Worm (Caenorhabditis elegans): ENCODE measurements around the gene C18A11.3.

The C18A11.3 gene

ce11 chrX:8083919-8084318 lies 23.0 kb downstream of the C18A11.3 start, which contains the start of gene K07E3.4:
Gene K07E3.4, minus strand, starts transcription at chrX:8084018.
- peak; percentile 70 for TF ChIP-seq nhr-129 (tag; optimal IDR thresholded peaks at IDR 0.05)
- TF ChIP-seq sma-9 (GFP tag; optimal IDR thresholded peaks at IDR 0.05), result peak; percentile 90
- no peak for TF ChIP-seq sma-9 (tag; optimal IDR thresholded peaks at IDR 0.05)
- TF ChIP-seq skn-1 (tag; optimal IDR thresholded peaks at IDR 0.05), result no peak
- no peak for TF ChIP-seq elt-3 (tag; optimal IDR thresholded peaks at IDR 0.05)
- no peak for TF ChIP-seq nhr-11 (tag; optimal IDR thresholded peaks at IDR 0.05)
- peak; percentile 74 for TF ChIP-seq ceh-16 (tag; optimal IDR thresholded peaks at IDR 0.05)
- no peak for TF ChIP-seq dmd-4 (tag; optimal IDR thresholded peaks at IDR 0.05)
- no peak for TF ChIP-seq elt-1 (tag; optimal IDR thresholded peaks at IDR 0.05)
- no peak for TF ChIP-seq unc-62 (GFP tag; optimal IDR thresholded peaks at IDR 0.05)
- no peak for TF ChIP-seq egl-27 (tag; optimal IDR thresholded peaks at IDR 0.05)
- TF ChIP-seq ztf-4 (tag; optimal IDR thresholded peaks at IDR 0.05), result no peak
- peak in 1 of 2 experiments; percentile 37 for TF ChIP-seq lsy-2 (tag; optimal IDR thresholded peaks at IDR 0.05)
- peak; percentile 92 for TF ChIP-seq sma-3 (GFP tag; optimal IDR thresholded peaks at IDR 0.05)
- TF ChIP-seq nhr-21 (tag; optimal IDR thresholded peaks at IDR 0.05), result peak; percentile 78
- TF ChIP-seq gmeb-1 (tag; optimal IDR thresholded peaks at IDR 0.05), result peak; percentile 65
- TF ChIP-seq fos-1 (tag; optimal IDR thresholded peaks at IDR 0.05), result peak; percentile 75
- TF ChIP-seq nhr-25 (tag; optimal IDR thresholded peaks at IDR 0.05), result peak; percentile 90
- peak; percentile 59 to 90 for TF ChIP-seq mdl-1 (tag; optimal IDR thresholded peaks at IDR 0.05)
- peak; percentile 5 for TF ChIP-seq lin-11 (tag; optimal IDR thresholded peaks at IDR 0.05)
- peak; percentile 75 for TF ChIP-seq crh-2 (tag; optimal IDR thresholded peaks at IDR 0.05)
- TF ChIP-seq mbf-1 (tag; optimal IDR thresholded peaks at IDR 0.05), result no peak
- TF ChIP-seq C34F6.9 (tag; optimal IDR thresholded peaks at IDR 0.05), result peak; percentile 13
- peak; percentile 59 for TF ChIP-seq F13H6.1 (tag; optimal IDR thresholded peaks at IDR 0.05)
- TF ChIP-seq Y55F3AM.14 (GFP tag; optimal IDR thresholded peaks at IDR 0.05), result peak; percentile 12
- TF ChIP-seq nhr-6 (tag; optimal IDR thresholded peaks at IDR 0.05), result peak; percentile 55
- TF ChIP-seq ama-1 (optimal IDR thresholded peaks at IDR 0.05), result peak; percentile 40
- no peak for TF ChIP-seq nhr-10 (tag; optimal IDR thresholded peaks at IDR 0.05)
- TF ChIP-seq blmp-1 (tag; optimal IDR thresholded peaks at IDR 0.05; ENCODE audit: insufficient read depth), result peak; percentile 78
- no peak for TF ChIP-seq unc-55 (GFP tag; optimal IDR thresholded peaks at IDR 0.05)
- TF ChIP-seq ztf-11 (tag; optimal IDR thresholded peaks at IDR 0.05), result no peak

DNA sequence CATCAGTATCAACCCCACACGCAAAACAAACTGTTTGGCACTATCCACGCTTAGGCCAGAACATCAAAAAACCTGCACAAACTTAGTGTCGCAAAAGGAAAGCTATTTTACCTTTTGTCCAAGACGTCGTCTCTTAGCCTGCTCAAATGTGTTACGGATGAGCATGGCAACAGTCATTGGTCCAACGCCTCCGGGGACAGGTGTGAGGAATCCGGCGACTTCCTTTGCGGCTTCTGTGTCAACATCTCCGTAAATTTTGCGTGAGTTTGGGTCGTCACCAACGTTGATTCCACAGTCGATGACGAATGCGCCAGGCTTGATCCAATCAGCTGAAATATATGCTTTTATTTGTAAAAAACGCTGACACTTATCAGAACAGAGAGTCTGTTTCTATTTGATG lies 23.7 kb downstream of the C18A11.3 start:
- TF ChIP-seq nhr-6 (tag; optimal IDR thresholded peaks at IDR 0.05) (no peak), zag-1 (tag; optimal IDR thresholded peaks at IDR 0.05) (no peak), dmd-4 (tag; optimal IDR thresholded peaks at IDR 0.05) (no peak)

ce11 chrX:8086450-8086724 lies 25.5 kb downstream of the C18A11.3 start, which contains the start of gene dao-3:
Gene dao-3, minus strand, starts transcription at chrX:8086550.
- no peak for TF ChIP-seq egl-27 (tag; optimal IDR thresholded peaks at IDR 0.05)
- TF ChIP-seq lin-11 (tag; optimal IDR thresholded peaks at IDR 0.05), result no peak
- no peak for TF ChIP-seq nhr-21 (tag; optimal IDR thresholded peaks at IDR 0.05)
- TF ChIP-seq sma-9 (GFP tag; optimal IDR thresholded peaks at IDR 0.05), result no peak
- no peak for TF ChIP-seq sma-9 (tag; optimal IDR thresholded peaks at IDR 0.05)
- TF ChIP-seq mab-5 (tag; optimal IDR thresholded peaks at IDR 0.05), result no peak
- no peak for TF ChIP-seq ZK546.5 (tag; optimal IDR thresholded peaks at IDR 0.05)
- TF ChIP-seq aly-2 (tag; optimal IDR thresholded peaks at IDR 0.05), result no peak
- TF ChIP-seq elt-1 (tag; optimal IDR thresholded peaks at IDR 0.05), result no peak
- no peak for TF ChIP-seq gmeb-1 (tag; optimal IDR thresholded peaks at IDR 0.05)
- no peak for TF ChIP-seq nhr-77 (tag; optimal IDR thresholded peaks at IDR 0.05)
- no peak for TF ChIP-seq zag-1 (tag; optimal IDR thresholded peaks at IDR 0.05)

DNA sequence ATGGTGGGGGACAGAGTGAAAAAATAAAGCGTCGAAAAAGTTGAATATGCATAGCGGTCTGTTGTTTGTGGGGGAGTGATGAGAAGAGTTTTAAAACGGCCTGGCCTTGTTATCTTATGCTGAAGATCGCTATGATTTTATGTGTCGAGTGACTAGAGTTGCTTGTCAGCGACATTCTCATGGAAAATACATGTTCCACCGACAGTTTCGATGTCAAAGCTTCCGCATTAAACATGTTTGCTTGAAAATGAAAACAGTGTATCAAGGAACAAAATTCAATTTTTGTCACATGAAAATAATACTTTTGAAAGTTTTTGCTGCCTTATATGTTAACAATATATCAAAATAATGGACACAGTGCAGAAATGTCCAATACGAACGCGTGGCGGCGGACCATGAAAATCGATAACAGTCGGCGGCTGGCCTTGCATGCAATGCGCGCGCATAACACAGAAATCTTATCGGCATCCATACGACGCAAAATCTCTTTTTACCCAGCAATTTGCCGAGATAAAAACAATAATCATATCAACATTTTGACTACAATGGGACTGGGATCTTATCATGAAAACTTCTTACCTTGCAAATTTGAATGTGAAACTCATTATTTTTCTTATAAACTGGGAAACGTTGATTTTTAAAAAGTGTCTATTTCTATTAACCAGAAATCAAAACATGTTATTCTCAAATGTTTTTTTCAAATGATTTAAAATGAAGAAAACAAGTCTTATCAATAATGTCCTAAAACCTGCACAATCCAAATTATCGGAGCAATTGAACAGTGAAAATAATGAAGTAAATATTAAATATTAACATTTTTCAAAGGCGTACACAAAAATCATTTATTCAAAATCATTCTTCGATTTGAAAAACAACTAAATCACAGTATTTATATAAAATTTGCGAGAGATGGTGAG lies 26.1 kb downstream of the C18A11.3 start:
- TF ChIP-seq crh-2 (tag; optimal IDR thresholded peaks at IDR 0.05) (peak; percentile 49), blmp-1 (tag; optimal IDR thresholded peaks at IDR 0.05; ENCODE audit: insufficient read depth) (no peak), mbf-1 (tag; optimal IDR thresholded peaks at IDR 0.05) (no peak)

Measured in whole organism, L2 larva.